Worm (Caenorhabditis elegans) whole organism, L4/young adult: Measurements from ENCODE around the gene T23B7.2.

Experiments used
- W03F9.2 ChIP-seq: fragments of 150-350 bp; optimal IDR thresholded peaks from 2 replicates; lab custom pipeline; 2014; ENCODE audit warnings: missing biosample characterization, missing genetic modification characterization
- dao-5 ChIP-seq: sonication (generic microtip); optimal IDR thresholded peaks from 2 replicates; lab custom pipeline; 2016; ENCODE audit warnings: missing genotype, missing genetic modification characterization, moderate library complexity, missing compliant biosample characterization
- him-1 ChIP-seq: sonication (generic microtip); optimal IDR thresholded peaks from 2 replicates; lab custom pipeline; 2016; ENCODE audit warnings: missing genotype, missing genetic modification reagents, missing genetic modification characterization, missing compliant biosample characterization

- TF ChIP-seq him-1 (tag; lab: Kevin White, UChicago) (no peak), dao-5 (tag; lab: Kevin White, UChicago) (no peak), W03F9.2 (tag; lab: Kevin White, UChicago) (no peak)
These were observed 12.7 kb upstream of the T23B7.2 start for ce11 chrII:4854761-4855160.
